3 fruit fly cellular contexts compared by ENCODE assay signal in genomic region chr3R:31977548-31978133, dm6.
A peak's percentile ranks its signal among the peaks of the same experiment; 100 is the strongest.
TF ChIP-seq lines count a peak whose summit lies in the region.

Gene CG2003, plus strand, starts transcription at chr3R:31978121.

TF ChIP-seq in whole organism, embryonic, 481 proteins besides CTCF, POLR2A, EP300 and RAD21 (continued from another document and continues in another):
- TF ChIP-seq CG3847 (GFP tag; IDR thresholded peaks at IDR 0.05; lab: Robert Waterston, UW) (peak; percentile 64), nerfin-1 (tag; optimal IDR thresholded peaks at IDR 0.05; lab: Kevin White, UChicago) (no peak), CG15479 (GFP tag; optimal IDR thresholded peaks at IDR 0.05; lab: Kevin White, UChicago) (no peak), CG15011 (GFP tag; optimal IDR thresholded peaks at IDR 0.05; lab: Kevin White, UChicago) (no peak), CG7271 (tag; optimal IDR thresholded peaks at IDR 0.05; lab: Kevin White, UChicago) (no peak), HHEX (GFP tag; optimal IDR thresholded peaks at IDR 0.05; lab: Kevin White, UChicago) (peak; percentile 52), CG6654 (GFP tag; optimal IDR thresholded peaks at IDR 0.05; lab: Kevin White, UChicago) (no peak), D19A (tag; optimal IDR thresholded peaks at IDR 0.05; lab: Kevin White, UChicago) (peak; percentile 25), CoRest (tag; optimal IDR thresholded peaks at IDR 0.05; lab: Kevin White, UChicago) (peak; percentile 73), da (GFP tag; optimal IDR thresholded peaks at IDR 0.05; lab: Kevin White, UChicago) (no peak), Fer3 (tag; optimal IDR thresholded peaks at IDR 0.05; lab: Kevin White, UChicago) (peak; percentile 78), tx (GFP tag; optimal IDR thresholded peaks at IDR 0.05; lab: Kevin White, UChicago) (peak; percentile 36), Taf1 (GFP tag; IDR thresholded peaks at IDR 0.05; lab: Robert Waterston, UW) (0 out of 2 replicates have a peak, but pooled peaks have one; percentile 36), CG7357 (GFP tag; IDR thresholded peaks at IDR 0.05; lab: Robert Waterston, UW) (peak; percentile 42; the same call in 1 of the 3 replicates), dpn (GFP tag; optimal IDR thresholded peaks at IDR 0.05; lab: Kevin White, UChicago) (peak; percentile 44 to 77), zen (tag; optimal IDR thresholded peaks at IDR 0.05; lab: Kevin White, UChicago) (peak; percentile 2), pfk (GFP tag; optimal IDR thresholded peaks at IDR 0.05; lab: Kevin White, UChicago) (no peak), peb (GFP tag; IDR thresholded peaks at IDR 0.05; lab: Robert Waterston, UW) (no peak), hkb (optimal IDR thresholded peaks at IDR 0.05; lab: Kevin White, UChicago) (no peak), hkb (GFP tag; IDR thresholded peaks at IDR 0.05; lab: Robert Waterston, UW) (peak; percentile 58), vnd (GFP tag; IDR thresholded peaks at IDR 0.05; lab: Robert Waterston, UW; ENCODE audit: partially characterized antibody) (no peak), CG2120 (GFP tag; optimal IDR thresholded peaks at IDR 0.05; lab: Kevin White, UChicago) (peak; percentile 88), CG12659 (GFP tag; optimal IDR thresholded peaks at IDR 0.05; lab: Kevin White, UChicago) (peak; percentile 58), CG16815 (GFP tag; optimal IDR thresholded peaks at IDR 0.05; lab: Kevin White, UChicago) (peak; percentile 20), chif (GFP tag; optimal IDR thresholded peaks at IDR 0.05; lab: Kevin White, UChicago) (peak; percentile 37 to 67), CG9609 (GFP tag; optimal IDR thresholded peaks at IDR 0.05; lab: Kevin White, UChicago) (peak; percentile 42), CG14710 (tag; optimal IDR thresholded peaks at IDR 0.05; lab: Kevin White, UChicago) (no peak), wor (GFP tag; IDR thresholded peaks at IDR 0.05; lab: Robert Waterston, UW) (0 out of 2 replicates have a peak, but pooled peaks have one; percentile 29), BEAF-32 (GFP tag; optimal IDR thresholded peaks at IDR 0.05; lab: Kevin White, UChicago) (no peak), CG7745 (tag; optimal IDR thresholded peaks at IDR 0.05; lab: Kevin White, UChicago) (no peak), ind (GFP tag; optimal IDR thresholded peaks at IDR 0.05; lab: Kevin White, UChicago) (peak; percentile 60), CG10654 (GFP tag; optimal IDR thresholded peaks at IDR 0.05; lab: Kevin White, UChicago) (no peak), onecut (GFP tag; IDR thresholded peaks at IDR 0.05; lab: Robert Waterston, UW) (no peak), Asciz (GFP tag; optimal IDR thresholded peaks at IDR 0.05; lab: Kevin White, UChicago) (no peak), CG11085 (GFP tag; IDR thresholded peaks at IDR 0.05; lab: Robert Waterston, UW) (no peak), row (GFP tag; IDR thresholded peaks at IDR 0.05; lab: Robert Waterston, UW) (peak; percentile 79), repo (GFP tag; optimal IDR thresholded peaks at IDR 0.05; lab: Kevin White, UChicago) (peak; percentile 3), stwl (tag; optimal IDR thresholded peaks at IDR 0.05; lab: Kevin White, UChicago) (no peak), Gsc (GFP tag; IDR thresholded peaks at IDR 0.05; lab: Robert Waterston, UW) (no peak), Hr51 (GFP tag; optimal IDR thresholded peaks at IDR 0.05; lab: Kevin White, UChicago) (peak; percentile 50 to 80), corto (GFP tag; optimal IDR thresholded peaks at IDR 0.05; lab: Kevin White, UChicago) (no peak), fd96Cb (tag; optimal IDR thresholded peaks at IDR 0.05; lab: Kevin White, UChicago) (peak; percentile 49), shn (GFP tag; optimal IDR thresholded peaks at IDR 0.05; lab: Kevin White, UChicago) (peak; percentile 71), CG11093 (GFP tag; IDR thresholded peaks at IDR 0.05; lab: Robert Waterston, UW) (peak; percentile 56; the same call in 1 of the 3 replicates)

TF ChIP-seq in whole organism, prepupa, 60 proteins besides CTCF, POLR2A, EP300 and RAD21 (continued from another document):
- TF ChIP-seq CG10669 (GFP tag; optimal IDR thresholded peaks at IDR 0.05; lab: Kevin White, UChicago) (no peak), Eip75B (GFP tag; optimal IDR thresholded peaks at IDR 0.05; lab: Kevin White, UChicago) (peak; percentile 23), CG6163 (GFP tag; IDR thresholded peaks at IDR 0.05; lab: Robert Waterston, UW) (no peak), CG31627 (GFP tag; optimal IDR thresholded peaks at IDR 0.05; lab: Kevin White, UChicago) (peak; percentile 78), cyc (GFP tag; optimal IDR thresholded peaks at IDR 0.05; lab: Kevin White, UChicago) (peak; percentile 55), ss (GFP tag; optimal IDR thresholded peaks at IDR 0.05; lab: Kevin White, UChicago) (peak in 1 of 2 experiments; percentile 9), Ets96B (tag; optimal IDR thresholded peaks at IDR 0.05; lab: Kevin White, UChicago) (no peak), Smox (GFP tag; optimal IDR thresholded peaks at IDR 0.05; lab: Kevin White, UChicago) (peak; percentile 67), Lpt (GFP tag; optimal IDR thresholded peaks at IDR 0.05; lab: Kevin White, UChicago) (no peak), topi (GFP tag; optimal IDR thresholded peaks at IDR 0.05; lab: Kevin White, UChicago) (peak; percentile 57), Eip78C (GFP tag; lab: Kevin White, UChicago) (peak; percentile 71)
TF ChIP-seq in whole organism, prepupa: peak in this region for 20.

TF ChIP-seq in whole organism, wandering third instar larva, 38 proteins besides CTCF, POLR2A, EP300 and RAD21 (continued from another document):
- TF ChIP-seq HLH106 (tag; optimal IDR thresholded peaks at IDR 0.05; lab: Kevin White, UChicago) = peak; percentile 60
- TF ChIP-seq ey (GFP tag; optimal IDR thresholded peaks at IDR 0.05; lab: Kevin White, UChicago) = peak; percentile 91
